Fruit fly (Drosophila melanogaster) whole organism, adult: ENCODE measurements around the gene CG42238.

Experiments used
- CG12768 ChIP-seq: fragments of 200-800 bp; sonication (Bioruptor generic); optimal IDR thresholded peaks from 2 replicates; lab custom pipeline; 2017; ENCODE audit warnings: missing biosample characterization, missing genetic modification characterization, mild to moderate bottlenecking, moderate library complexity, missing genetic modification reagents
- CG7045 ChIP-seq: fragments of 200-800 bp; sonication (Bioruptor generic); optimal IDR thresholded peaks from 2 replicates; lab custom pipeline; 2017; ENCODE audit warnings: missing biosample characterization, mild to moderate bottlenecking, missing genetic modification characterization
- Clk ChIP-seq: fragments of 200-800 bp; sonication (Bioruptor generic); optimal IDR thresholded peaks from 2 replicates; lab custom pipeline; 2017; ENCODE audit warnings: missing biosample characterization, missing genetic modification characterization
- bab1 ChIP-seq: fragments of 200-800 bp; sonication (Bioruptor generic); optimal IDR thresholded peaks from 3 replicates; lab custom pipeline; 2019; ENCODE audit warnings: missing biosample characterization, mild to moderate bottlenecking, missing genetic modification characterization, moderate library complexity
- ovo ChIP-seq: fragments of 200-800 bp; sonication (Bioruptor generic); optimal IDR thresholded peaks from 2 replicates; lab custom pipeline; 2016; ENCODE audit warnings: missing biosample characterization, missing genetic modification characterization

- no peak for TF ChIP-seq Clk (GFP tag; lab: Kevin White, UChicago)
- TF ChIP-seq ovo (GFP tag; lab: Kevin White, UChicago) = no peak
- no peak for TF ChIP-seq CG12768 (GFP tag; lab: Kevin White, UChicago)
- no peak for TF ChIP-seq bab1 (GFP tag; lab: Kevin White, UChicago)
- no peak for TF ChIP-seq CG7045 (GFP tag; lab: Kevin White, UChicago)
These were observed 62.4 kb downstream of the CG42238 start for dm6 chr2L:20989519-20989918.
